Fruit fly (Drosophila melanogaster) whole organism, embryonic: Measurements from ENCODE around the gene Cp190.

Experiments
- Blimp-1 ChIP-seq: fragments of 200-800 bp; sonication (Bioruptor generic); optimal IDR thresholded peaks from 3 replicates; lab custom pipeline; 2018; ENCODE audit warnings: missing biosample characterization, missing genetic modification characterization, mild to moderate bottlenecking, moderate library complexity, missing genetic modification reagents
- C15 ChIP-seq: fragments of 200-800 bp; sonication (Bioruptor generic); IDR thresholded peaks from 3 replicates; pipeline ENCODE4 v1.3.6; 2022; ENCODE audit warnings: missing biosample characterization, missing genetic modification characterization
- CG10431 ChIP-seq: fragments of 200-800 bp; sonication (Bioruptor generic); optimal IDR thresholded peaks from 3 replicates; lab custom pipeline; 2018; ENCODE audit warnings: missing biosample characterization, mild to moderate bottlenecking, missing genetic modification characterization
- CG11247 ChIP-seq: fragments of 200-800 bp; sonication (Bioruptor generic); IDR thresholded peaks from 2 replicates; pipeline ENCODE4 v1.3.6; 2022; ENCODE audit warnings: missing biosample characterization, missing genetic modification characterization
- CG13287 ChIP-seq: fragments of 200-800 bp; sonication (Bioruptor generic); IDR thresholded peaks from 2 replicates; pipeline ENCODE4 v1.3.6; 2022; ENCODE audit warnings: missing biosample characterization, missing genetic modification characterization; ENCODE audit not compliant: partially characterized antibody
- CG13296 ChIP-seq: fragments of 200-800 bp; sonication (Bioruptor generic); optimal IDR thresholded peaks from 3 replicates; lab custom pipeline; 2018; ENCODE audit warnings: missing biosample characterization, mild to moderate bottlenecking, missing genetic modification characterization
- CG13624 ChIP-seq: fragments of 200-800 bp; sonication (Bioruptor generic); optimal IDR thresholded peaks from 2 replicates; lab custom pipeline; 2016; ENCODE audit warnings: missing biosample characterization, missing genetic modification characterization
- CG13775 ChIP-seq: fragments of 200-800 bp; sonication (Bioruptor generic); optimal IDR thresholded peaks from 3 replicates; lab custom pipeline; 2017; ENCODE audit warnings: missing biosample characterization, mild to moderate bottlenecking, missing genetic modification characterization
- CG14860 ChIP-seq: fragments of 200-800 bp; sonication (Bioruptor generic); IDR thresholded peaks from 3 replicates; pipeline ENCODE4 v1.3.6; 2022; ENCODE audit warnings: missing biosample characterization, missing genetic modification characterization; ENCODE audit not compliant: partially characterized antibody
- CG18619 ChIP-seq: fragments of 200-800 bp; sonication (Bioruptor generic); optimal IDR thresholded peaks from 3 replicates; lab custom pipeline; 2017; ENCODE audit warnings: missing biosample characterization, mild to moderate bottlenecking, missing genetic modification characterization
- CG31365 ChIP-seq: fragments of 200-800 bp; sonication (Bioruptor generic); optimal IDR thresholded peaks from 2 replicates; lab custom pipeline; 2018; ENCODE audit warnings: missing biosample characterization, mild to moderate bottlenecking, missing genetic modification characterization
- CG32532 ChIP-seq: fragments of 200-800 bp; sonication (Bioruptor generic); IDR thresholded peaks from 2 replicates; pipeline ENCODE4 v1.3.6; 2022; ENCODE audit warnings: missing biosample characterization, missing genetic modification characterization
- CG4328 ChIP-seq: fragments of 200-800 bp; sonication (Bioruptor generic); optimal IDR thresholded peaks from 3 replicates; lab custom pipeline; 2017; ENCODE audit warnings: missing biosample characterization, missing genetic modification reagents, missing genetic modification characterization
- CG4360 ChIP-seq: fragments of 200-800 bp; sonication (Bioruptor generic); IDR thresholded peaks from 2 replicates; pipeline ENCODE4 v1.3.6; 2022; ENCODE audit warnings: missing biosample characterization, missing genetic modification characterization
- CG4404 ChIP-seq: fragments of 200-800 bp; sonication (Bioruptor generic); IDR thresholded peaks from 2 replicates; pipeline ENCODE4 v1.3.6; 2022; ENCODE audit warnings: missing biosample characterization, missing genetic modification characterization
- CG5180 ChIP-seq: fragments of 200-800 bp; sonication (Bioruptor generic); optimal IDR thresholded peaks from 3 replicates; lab custom pipeline; 2017; ENCODE audit warnings: missing biosample characterization, missing genetic modification characterization, mild to moderate bottlenecking, moderate library complexity, missing genetic modification reagents
- CG9817 ChIP-seq: fragments of 200-800 bp; sonication (Bioruptor generic); optimal IDR thresholded peaks from 2 replicates; lab custom pipeline; 2018; ENCODE audit warnings: missing biosample characterization, mild to moderate bottlenecking, missing genetic modification characterization, moderate library complexity
- CG9932 ChIP-seq: fragments of 200-800 bp; sonication (Bioruptor generic); IDR thresholded peaks from 2 replicates; pipeline ENCODE4 v1.3.6; 2022; ENCODE audit warnings: missing biosample characterization, missing genetic modification characterization
- CoRest ChIP-seq: fragments of 200-800 bp; sonication (Bioruptor generic); optimal IDR thresholded peaks from 3 replicates; lab custom pipeline; 2018; ENCODE audit warnings: missing biosample characterization, mild to moderate bottlenecking, missing genetic modification characterization, moderate library complexity
- D19A ChIP-seq: fragments of 200-800 bp; optimal IDR thresholded peaks from 3 replicates; lab custom pipeline; 2019; ENCODE audit warnings: missing biosample characterization, mild to moderate bottlenecking, missing genetic modification characterization, moderate library complexity
- Gug ChIP-seq: fragments of 200-800 bp; sonication (Bioruptor generic); IDR thresholded peaks from 4 replicates; pipeline ENCODE4 v1.3.6; 2022; ENCODE audit warnings: missing biosample characterization, missing genetic modification characterization
- HmgZ ChIP-seq: fragments of 200-800 bp; sonication (Bioruptor generic); optimal IDR thresholded peaks from 2 replicates; lab custom pipeline; 2018; ENCODE audit warnings: missing biosample characterization, mild to moderate bottlenecking, missing genetic modification characterization
- Lpt ChIP-seq: fragments of >200 bp; optimal IDR thresholded peaks from 2 replicates; lab custom pipeline; 2018; ENCODE audit warnings: missing biosample characterization, missing genetic modification characterization
- Mrtf ChIP-seq: fragments of 200-800 bp; sonication (Bioruptor generic); IDR thresholded peaks from 3 replicates; pipeline ENCODE4 v1.3.6; 2022; ENCODE audit warnings: missing biosample characterization, missing genetic modification characterization
- NC2β ChIP-seq: fragments of 200-800 bp; sonication (Bioruptor generic); optimal IDR thresholded peaks from 2 replicates; lab custom pipeline; 2016; ENCODE audit warnings: missing biosample characterization, missing genetic modification characterization
- Opbp ChIP-seq: fragments of 200-800 bp; sonication (Bioruptor generic); IDR thresholded peaks from 3 replicates; pipeline ENCODE4 v1.3.6; 2022; ENCODE audit warnings: missing biosample characterization, missing genetic modification characterization; ENCODE audit not compliant: partially characterized antibody
- Optix ChIP-seq: fragments of 200-800 bp; sonication (Bioruptor generic); IDR thresholded peaks from 3 replicates; pipeline ENCODE4 v1.3.6; 2022; ENCODE audit warnings: missing biosample characterization, missing genetic modification characterization
- Six4 ChIP-seq: fragments of 200-800 bp; sonication (Bioruptor generic); optimal IDR thresholded peaks from 2 replicates; lab custom pipeline; 2016; ENCODE audit warnings: missing biosample characterization, missing genetic modification characterization
- ash1 ChIP-seq: fragments of 200-800 bp; sonication (Bioruptor generic); optimal IDR thresholded peaks from 2 replicates; lab custom pipeline; 2018; ENCODE audit warnings: missing biosample characterization, mild to moderate bottlenecking, missing genetic modification characterization
- ato ChIP-seq: fragments of 200-800 bp; sonication (Bioruptor generic); IDR thresholded peaks from 2 replicates; pipeline ENCODE4 v1.3.6; 2022; ENCODE audit warnings: missing biosample characterization, missing genetic modification characterization; ENCODE audit not compliant: partially characterized antibody
- bab2 ChIP-seq: fragments of 200-800 bp; sonication (Bioruptor generic); optimal IDR thresholded peaks from 2 replicates; lab custom pipeline; 2016; ENCODE audit warnings: missing biosample characterization, missing genetic modification characterization
- crc ChIP-seq: fragments of 200-800 bp; sonication (Bioruptor generic); optimal IDR thresholded peaks from 2 replicates; lab custom pipeline; 2016; ENCODE audit warnings: missing biosample characterization, missing genetic modification characterization
- croc ChIP-seq: fragments of 200-800 bp; sonication (Bioruptor generic); conservative IDR thresholded peaks from 3 replicates; pipeline ENCODE4 v1.3.6; 2022; ENCODE audit warnings: missing biosample characterization, missing genetic modification characterization
- crol ChIP-seq: fragments of 200-800 bp; sonication (Bioruptor generic); IDR thresholded peaks from 2 replicates; pipeline ENCODE4 v1.3.6; 2022; ENCODE audit warnings: missing biosample characterization, missing genetic modification characterization
- dan ChIP-seq: fragments of 200-800 bp; sonication (Bioruptor generic); IDR thresholded peaks from 2 replicates; pipeline ENCODE4 v1.3.6; 2022; ENCODE audit warnings: missing biosample characterization, missing genetic modification characterization
- emc ChIP-seq: fragments of 200-800 bp; sonication (Bioruptor generic); optimal IDR thresholded peaks from 2 replicates; lab custom pipeline; 2016; ENCODE audit warnings: missing biosample characterization, missing genetic modification characterization
- fu2 ChIP-seq: fragments of 200-800 bp; sonication (Bioruptor generic); optimal IDR thresholded peaks from 2 replicates; lab custom pipeline; 2016; ENCODE audit warnings: missing biosample characterization, missing genetic modification characterization
- grn ChIP-seq: fragments of 200-800 bp; sonication (Bioruptor generic); optimal IDR thresholded peaks from 3 replicates; lab custom pipeline; 2017; ENCODE audit warnings: missing biosample characterization, missing genetic modification characterization
- gro ChIP-seq: fragments of 200-800 bp; sonication (Bioruptor generic); optimal IDR thresholded peaks from 2 replicates; lab custom pipeline; 2016; ENCODE audit warnings: missing biosample characterization, missing genetic modification characterization
- ham ChIP-seq: fragments of 200-800 bp; sonication (Bioruptor generic); IDR thresholded peaks from 2 replicates; pipeline ENCODE4 v1.3.6; 2022; ENCODE audit warnings: missing biosample characterization, missing genetic modification characterization
- hth ChIP-seq: fragments of >200 bp; optimal IDR thresholded peaks from 2 replicates; lab custom pipeline; 2017; ENCODE audit warnings: inconsistent platforms
- lab ChIP-seq: fragments of 200-800 bp; sonication (Bioruptor generic); optimal IDR thresholded peaks from 3 replicates; lab custom pipeline; 2017; ENCODE audit warnings: missing biosample characterization, missing genetic modification characterization, mild to moderate bottlenecking, moderate library complexity, missing genetic modification reagents
- pita ChIP-seq: fragments of 200-800 bp; sonication (Bioruptor generic); optimal IDR thresholded peaks from 2 replicates; lab custom pipeline; 2017; ENCODE audit warnings: missing biosample characterization, mild to moderate bottlenecking, missing genetic modification characterization
- pum ChIP-seq: fragments of 200-800 bp; sonication (Bioruptor generic); optimal IDR thresholded peaks from 2 replicates; lab custom pipeline; 2016; ENCODE audit warnings: missing biosample characterization, missing genetic modification characterization
- ranshi ChIP-seq: fragments of 200-800 bp; sonication (Bioruptor generic); IDR thresholded peaks from 2 replicates; pipeline ENCODE4 v1.3.6; 2022; ENCODE audit warnings: missing biosample characterization, missing genetic modification characterization
- shn ChIP-seq: fragments of 200-800 bp; sonication (Bioruptor generic); optimal IDR thresholded peaks from 3 replicates; lab custom pipeline; 2016; ENCODE audit warnings: missing biosample characterization, missing genetic modification characterization
- sim ChIP-seq: fragments of 200-800 bp; sonication (Bioruptor generic); IDR thresholded peaks from 2 replicates; pipeline ENCODE4 v1.3.6; 2022; ENCODE audit warnings: missing biosample characterization, missing genetic modification characterization
- tio ChIP-seq: fragments of 200-800 bp; sonication (Bioruptor generic); optimal IDR thresholded peaks from 2 replicates; lab custom pipeline; 2017; ENCODE audit warnings: missing biosample characterization, missing genetic modification characterization, inconsistent platforms
- tup ChIP-seq: fragments of 200-800 bp; sonication (Bioruptor generic); optimal IDR thresholded peaks from 2 replicates; lab custom pipeline; 2016; ENCODE audit warnings: missing biosample characterization, mild to moderate bottlenecking, missing genetic modification characterization, moderate library complexity
- wek ChIP-seq: fragments of 200-800 bp; sonication (Bioruptor generic); optimal IDR thresholded peaks from 3 replicates; lab custom pipeline; 2018; ENCODE audit warnings: missing biosample characterization, mild to moderate bottlenecking, missing genetic modification characterization, moderate library complexity

The Cp190 gene

DNA sequence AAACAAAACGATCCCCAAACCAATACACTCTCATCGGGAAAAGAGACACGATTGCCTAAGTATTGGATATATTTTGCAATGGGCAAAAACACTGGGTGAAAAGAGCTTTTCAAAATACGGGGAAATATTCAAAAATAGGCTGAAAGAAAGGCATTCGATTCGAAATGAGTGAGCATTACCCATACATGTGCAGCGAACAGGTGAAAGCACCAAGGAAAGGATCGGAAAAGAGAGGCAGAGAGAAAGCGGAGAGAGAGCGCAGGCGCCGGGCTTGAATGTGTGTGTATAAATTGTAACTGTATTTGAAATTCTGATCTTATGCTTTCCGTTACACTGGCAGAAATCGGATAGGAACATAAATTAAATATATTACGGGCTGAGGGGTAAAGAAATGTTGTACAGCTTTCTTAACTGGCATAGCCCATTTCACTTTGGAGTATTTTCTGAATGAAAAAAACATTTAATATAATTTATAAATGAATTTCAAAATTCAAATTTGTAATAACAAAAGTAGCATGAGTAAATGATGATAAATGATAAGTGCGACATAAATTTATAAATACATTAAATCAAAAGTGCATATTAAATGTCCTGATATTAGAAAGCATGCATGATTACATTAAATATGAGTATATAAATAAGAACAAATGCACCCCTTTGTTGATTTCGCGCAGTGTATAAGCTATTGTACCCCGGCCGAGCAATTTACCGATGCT lies 5.7 kb upstream of the Cp190 start (continued):
- TF ChIP-seq grn (GFP tag; lab: Kevin White, UChicago) (no peak), hth (lab: Kevin White, UChicago) (no peak), fu2 (no peak), shn (GFP tag; lab: Kevin White, UChicago) (no peak), CG13287 (GFP tag; lab: Robert Waterston, UW) (no peak), Blimp-1 (GFP tag; lab: Kevin White, UChicago) (peak; percentile 70), pita (GFP tag; lab: Kevin White, UChicago) (no peak), CG31365 (tag; lab: Kevin White, UChicago) (no peak), gro (GFP tag; lab: Kevin White, UChicago) (no peak), pum (GFP tag; lab: Kevin White, UChicago) (peak; percentile 20), CG13775 (GFP tag; lab: Kevin White, UChicago) (peak; percentile 80), C15 (GFP tag; lab: Robert Waterston, UW) (no peak), tio (peak; percentile 86), CG32532 (GFP tag; lab: Robert Waterston, UW) (peak; percentile 16; the same call in 1 of the 2 replicates), Mrtf (no peak), CG10431 (GFP tag; lab: Kevin White, UChicago) (peak; percentile 60), CG9817 (tag; lab: Kevin White, UChicago) (peak; percentile 40), CG9932 (no peak), tup (GFP tag; lab: Kevin White, UChicago) (no peak), CG4404 (GFP tag; lab: Robert Waterston, UW) (peak; percentile 38; the same call in 1 of the 2 replicates), CG11247 (GFP tag; lab: Robert Waterston, UW) (no peak), lab (peak; percentile 20), crol (no peak), Optix (GFP tag; lab: Robert Waterston, UW) (no peak; the same call in 2 of the 3 replicates), CG4360 (GFP tag; lab: Robert Waterston, UW) (no peak), wek (GFP tag; lab: Kevin White, UChicago) (no peak), croc (GFP tag; lab: Robert Waterston, UW) (peak; percentile 46; the same call in 2 of the 3 replicates), ranshi (GFP tag; lab: Robert Waterston, UW) (0 out of 2 replicates have a peak, but pooled peaks have one; percentile 33), sim (GFP tag; lab: Robert Waterston, UW) (peak; percentile 36; the same call in 1 of the 2 replicates), CG13624 (GFP tag; lab: Kevin White, UChicago) (no peak), ham (GFP tag; lab: Robert Waterston, UW) (no peak), CoRest (tag; lab: Kevin White, UChicago) (peak; percentile 88), NC2β (GFP tag; lab: Kevin White, UChicago) (no peak), bab2 (no peak), CG18619 (GFP tag; lab: Kevin White, UChicago) (peak; percentile 76), dan (GFP tag; lab: Robert Waterston, UW) (no peak), CG13296 (GFP tag; lab: Kevin White, UChicago) (peak; percentile 47), ato (no peak), HmgZ (tag; lab: Kevin White, UChicago) (no peak), CG4328 (peak; percentile 59), Six4 (GFP tag; lab: Kevin White, UChicago) (peak; percentile 74), emc (GFP tag; lab: Kevin White, UChicago) (no peak), crc (GFP tag; lab: Kevin White, UChicago) (no peak), CG14860 (no peak), Gug (GFP tag; lab: Robert Waterston, UW) (peak; percentile 50; the same call in 1 of the 4 replicates), ash1 (no peak), CG5180 (GFP tag; lab: Kevin White, UChicago) (peak; percentile 56), Lpt (no peak), D19A (peak; percentile 73), Opbp (no peak)
